Fruit fly (Drosophila melanogaster) whole organism, adult: ENCODE results near the gene Xport-A.

Source experiments
- CG11617 ChIP-seq: fragments of 200-800 bp; sonication (Bioruptor generic); optimal IDR thresholded peaks from 2 replicates; lab custom pipeline; 2017; ENCODE audit warnings: mild to moderate bottlenecking, missing biosample characterization, missing genetic modification reagents, missing genetic modification characterization
- CG12768 ChIP-seq: fragments of 200-800 bp; sonication (Bioruptor generic); optimal IDR thresholded peaks from 2 replicates; lab custom pipeline; 2017; ENCODE audit warnings: missing biosample characterization, missing genetic modification characterization, mild to moderate bottlenecking, moderate library complexity, missing genetic modification reagents
- CG14711 ChIP-seq: fragments of 200-800 bp; sonication (Bioruptor generic); optimal IDR thresholded peaks from 2 replicates; lab custom pipeline; 2018; ENCODE audit warnings: missing biosample characterization, mild to moderate bottlenecking, missing genetic modification characterization, moderate library complexity
- CG1620 ChIP-seq: fragments of 200-800 bp; sonication (Bioruptor generic); optimal IDR thresholded peaks from 2 replicates; lab custom pipeline; 2016; ENCODE audit warnings: missing biosample characterization, missing genetic modification characterization
- CG33017 ChIP-seq: fragments of 200-800 bp; sonication (Bioruptor generic); optimal IDR thresholded peaks from 2 replicates; lab custom pipeline; 2018; ENCODE audit warnings: missing biosample characterization, mild to moderate bottlenecking, missing genetic modification characterization, moderate library complexity
- CG5204 ChIP-seq: fragments of 200-800 bp; sonication (Bioruptor generic); optimal IDR thresholded peaks from 2 replicates; lab custom pipeline; 2016; ENCODE audit warnings: missing biosample characterization, missing genetic modification characterization
- CG7045 ChIP-seq: fragments of 200-800 bp; sonication (Bioruptor generic); optimal IDR thresholded peaks from 2 replicates; lab custom pipeline; 2017; ENCODE audit warnings: missing biosample characterization, mild to moderate bottlenecking, missing genetic modification characterization
- CG7101 ChIP-seq: fragments of 200-800 bp; sonication (Bioruptor generic); optimal IDR thresholded peaks from 2 replicates; lab custom pipeline; 2018; ENCODE audit warnings: missing biosample characterization, mild to moderate bottlenecking, missing genetic modification characterization, moderate library complexity
- Clk ChIP-seq: fragments of 200-800 bp; sonication (Bioruptor generic); optimal IDR thresholded peaks from 2 replicates; lab custom pipeline; 2017; ENCODE audit warnings: missing biosample characterization, missing genetic modification characterization
- Crg-1 ChIP-seq: fragments of 200-800 bp; sonication (Bioruptor generic); optimal IDR thresholded peaks from 2 replicates; lab custom pipeline; 2016; ENCODE audit warnings: missing biosample characterization, missing genetic modification characterization
- Hr96 ChIP-seq: fragments of 200-800 bp; sonication (Bioruptor generic); optimal IDR thresholded peaks from 2 replicates; lab custom pipeline; 2016; ENCODE audit warnings: missing biosample characterization, missing genetic modification characterization
- Mnt ChIP-seq: fragments of 200-800 bp; sonication (Bioruptor generic); optimal IDR thresholded peaks from 2 replicates; lab custom pipeline; 2016; ENCODE audit warnings: missing biosample characterization, mild to moderate bottlenecking, missing genetic modification characterization
- bab1 ChIP-seq: fragments of 200-800 bp; sonication (Bioruptor generic); optimal IDR thresholded peaks from 3 replicates; lab custom pipeline; 2019; ENCODE audit warnings: missing biosample characterization, mild to moderate bottlenecking, missing genetic modification characterization, moderate library complexity
- cic ChIP-seq: fragments of 200-800 bp; sonication (Bioruptor generic); optimal IDR thresholded peaks from 2 replicates; lab custom pipeline; 2017; ENCODE audit warnings: missing biosample characterization, mild to moderate bottlenecking, missing genetic modification characterization, moderate library complexity
- cnc ChIP-seq, 2 experiments: fragments of >200 bp; optimal IDR thresholded peaks; 2 replicates each; lab custom pipeline; 2017
- kay ChIP-seq: fragments of 200-800 bp; sonication (Bioruptor generic); peaks from one replicate; lab custom pipeline; 2016; ENCODE audit warnings: missing biosample characterization, missing genetic modification characterization, borderline replicate concordance
- ovo ChIP-seq: fragments of 200-800 bp; sonication (Bioruptor generic); optimal IDR thresholded peaks from 2 replicates; lab custom pipeline; 2016; ENCODE audit warnings: missing biosample characterization, missing genetic modification characterization
- pad ChIP-seq: fragments of 200-800 bp; sonication (Bioruptor generic); optimal IDR thresholded peaks from 3 replicates; lab custom pipeline; 2017; ENCODE audit warnings: missing biosample characterization, missing genetic modification characterization, mild to moderate bottlenecking, moderate library complexity, missing genetic modification reagents
- tj ChIP-seq: fragments of 200-800 bp; sonication (Bioruptor generic); optimal IDR thresholded peaks from 3 replicates; lab custom pipeline; 2017; ENCODE audit warnings: missing biosample characterization, mild to moderate bottlenecking, missing genetic modification characterization, moderate library complexity
- toe ChIP-seq: fragments of 200-800 bp; sonication (Bioruptor generic); optimal IDR thresholded peaks from 2 replicates; lab custom pipeline; 2016; ENCODE audit warnings: missing biosample characterization, missing genetic modification characterization

Xport-A gene

DNA sequence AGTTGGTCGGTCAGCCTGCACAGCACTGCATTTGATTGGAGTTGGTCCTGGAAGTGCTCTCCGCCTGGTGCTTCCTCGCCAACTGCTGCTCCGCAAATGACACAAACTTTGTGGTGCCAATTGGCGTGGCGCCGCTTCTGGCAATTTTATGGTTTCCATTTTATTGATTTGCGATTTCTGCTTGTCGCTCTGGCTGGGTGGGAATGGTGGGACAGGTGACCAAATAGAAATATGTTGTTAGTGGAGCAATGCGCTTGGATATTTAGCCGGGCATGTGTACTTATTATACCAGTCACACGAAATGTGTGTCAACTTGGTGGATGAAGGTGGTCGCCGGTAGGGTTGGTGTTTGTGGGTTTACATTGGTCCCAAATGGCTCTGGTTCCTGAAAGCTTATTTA is at the start of gene Xport-A, which contains the start of gene Xport-B:
Xport-A (minus strand) TSS at position 101 of the 400 bp plus-strand sequence.
Xport-B (minus strand) TSS at position 101 of the 400 bp plus-strand sequence.
- TF ChIP-seq pad (GFP tag; lab: Kevin White, UChicago) (no peak), bab1 (GFP tag; lab: Kevin White, UChicago) (no peak), CG7101 (tag; lab: Kevin White, UChicago) (no peak), CG7045 (GFP tag; lab: Kevin White, UChicago) (no peak), toe (GFP tag; lab: Kevin White, UChicago) (no peak), CG33017 (tag; lab: Kevin White, UChicago) (no peak), Clk (GFP tag; lab: Kevin White, UChicago) (no peak), ovo (GFP tag; lab: Kevin White, UChicago) (no peak), CG11617 (no peak), cic (GFP tag; lab: Kevin White, UChicago) (no peak), CG1620 (GFP tag; lab: Kevin White, UChicago) (no peak), CG14711 (tag; lab: Kevin White, UChicago) (no peak), kay (GFP tag; lab: Kevin White, UChicago) (no peak), CG12768 (GFP tag; lab: Kevin White, UChicago) (no peak), tj (no peak), Hr96 (GFP tag; lab: Kevin White, UChicago) (no peak), Crg-1 (GFP tag; lab: Kevin White, UChicago) (no peak), CG5204 (GFP tag; lab: Kevin White, UChicago) (no peak), Mnt (no peak)

DNA sequence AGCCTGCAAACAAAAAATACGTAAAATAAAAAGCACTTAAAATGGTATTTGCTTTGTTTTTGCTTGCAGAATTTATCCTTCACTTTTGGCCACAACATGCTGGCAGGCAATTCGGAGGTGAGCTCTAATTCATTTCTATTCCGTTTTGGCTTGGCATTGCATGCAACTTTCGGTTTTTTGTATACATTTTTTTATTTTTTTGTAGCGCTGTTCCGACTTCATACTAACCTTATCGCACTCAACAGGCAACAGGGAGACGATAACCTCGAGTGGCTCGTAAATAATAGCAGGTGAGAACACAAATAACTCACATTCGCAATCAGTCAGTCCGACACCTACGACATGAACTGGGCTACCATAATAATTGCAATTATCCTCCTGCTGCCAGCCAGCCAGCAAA is 32.9 kb upstream of the Xport-A start, which contains the start of gene CG4783:
CG4783 (plus strand) TSS at position 301 of the 400 bp plus-strand sequence.
- TF ChIP-seq Mnt (no peak), CG12768 (GFP tag; lab: Kevin White, UChicago) (no peak), cic (GFP tag; lab: Kevin White, UChicago) (peak; percentile 24), ovo (GFP tag; lab: Kevin White, UChicago) (no peak), CG1620 (GFP tag; lab: Kevin White, UChicago) (no peak), kay (GFP tag; lab: Kevin White, UChicago) (no peak), CG5204 (GFP tag; lab: Kevin White, UChicago) (no peak)

DNA sequence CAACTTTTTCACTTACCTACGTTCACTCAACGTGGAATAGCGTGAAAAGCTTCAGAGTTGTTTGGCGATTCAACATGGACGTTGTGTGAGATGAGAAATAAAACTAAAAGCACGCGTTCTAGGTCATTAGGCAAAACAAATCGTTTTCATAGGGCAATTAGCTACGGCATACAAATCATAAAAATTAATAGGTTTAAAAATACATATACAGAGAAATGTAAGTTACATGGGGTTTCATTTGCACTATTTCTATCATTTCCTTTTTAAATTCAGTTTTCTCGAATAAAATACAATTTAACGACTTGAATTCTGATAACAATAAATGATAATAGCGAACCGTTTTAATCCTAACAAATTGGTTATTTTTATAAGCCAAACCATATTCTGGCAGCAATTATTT is 27.1 kb upstream of the Xport-A start, which contains the start of gene CG46042:
CG46042 (minus strand) TSS at position 101 of the 400 bp plus-strand sequence.
- no peak for TF ChIP-seq CG11617
- no peak for TF ChIP-seq Mnt
- no peak for TF ChIP-seq Hr96 (GFP tag; lab: Kevin White, UChicago)
- no peak for TF ChIP-seq Clk (GFP tag; lab: Kevin White, UChicago)
- TF ChIP-seq CG7045 (GFP tag; lab: Kevin White, UChicago): no peak
- no peak for TF ChIP-seq CG1620 (GFP tag; lab: Kevin White, UChicago)
- no peak for TF ChIP-seq CG12768 (GFP tag; lab: Kevin White, UChicago)

DNA sequence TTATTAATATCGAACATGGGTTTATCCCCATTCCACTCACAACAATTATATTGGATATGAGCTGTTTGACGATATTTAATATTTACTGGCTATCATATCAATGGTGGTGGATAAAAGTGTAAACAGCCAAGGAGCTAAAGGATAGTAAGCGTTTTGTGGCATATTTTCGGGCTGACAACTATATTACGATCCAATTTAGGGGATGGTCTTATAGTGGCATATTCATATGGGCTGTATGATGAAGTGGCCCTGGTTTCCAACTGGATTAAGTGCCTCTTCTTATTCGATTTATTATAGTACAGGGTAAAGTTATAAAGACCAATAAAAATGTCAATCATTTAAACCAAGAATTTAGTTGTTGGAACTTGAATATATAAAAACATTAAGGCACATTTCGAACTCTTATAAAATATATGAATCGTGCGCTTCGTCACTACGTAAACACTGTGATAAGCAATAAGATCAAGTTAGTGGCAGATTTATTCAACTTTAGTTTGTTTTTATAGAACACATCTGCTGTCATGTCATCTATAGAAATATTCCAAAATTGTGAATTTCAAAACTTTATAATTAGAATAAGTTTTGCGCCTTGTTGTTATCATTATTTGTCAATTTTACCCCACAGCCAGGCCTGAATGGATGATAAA is 23.9 kb upstream of the Xport-A start:
- TF ChIP-seq cic (GFP tag; lab: Kevin White, UChicago) (no peak), CG5204 (GFP tag; lab: Kevin White, UChicago) (no peak), Clk (GFP tag; lab: Kevin White, UChicago) (no peak), Hr96 (GFP tag; lab: Kevin White, UChicago) (no peak), tj (no peak), cnc (optimal IDR thresholded peaks at IDR 0.05; lab: Kevin White, UChicago) (no peak), bab1 (GFP tag; lab: Kevin White, UChicago) (no peak), kay (GFP tag; lab: Kevin White, UChicago) (no peak), CG11617 (no peak), Crg-1 (GFP tag; lab: Kevin White, UChicago) (no peak), CG1620 (GFP tag; lab: Kevin White, UChicago) (no peak)

DNA sequence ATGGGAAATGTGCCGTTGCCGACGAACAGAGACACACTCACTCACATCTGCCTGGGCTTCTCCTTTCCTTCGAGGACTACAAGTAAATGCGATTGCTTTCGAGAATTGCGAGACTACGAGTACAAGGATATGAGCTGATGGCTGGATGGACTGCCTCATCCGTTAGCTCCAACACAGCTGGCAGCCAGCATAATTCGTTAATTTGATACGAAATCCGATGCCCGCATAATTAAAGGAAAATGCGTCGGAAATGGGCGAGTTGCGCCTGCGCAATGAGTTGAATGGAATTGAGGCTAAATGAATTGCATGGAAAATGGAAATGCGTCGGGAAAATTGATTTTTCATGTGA is 20.5 kb upstream of the Xport-A start:
- TF ChIP-seq Mnt (no peak), CG7101 (tag; lab: Kevin White, UChicago) (no peak), Hr96 (GFP tag; lab: Kevin White, UChicago) (no peak), Clk (GFP tag; lab: Kevin White, UChicago) (no peak), pad (GFP tag; lab: Kevin White, UChicago) (no peak)

DNA sequence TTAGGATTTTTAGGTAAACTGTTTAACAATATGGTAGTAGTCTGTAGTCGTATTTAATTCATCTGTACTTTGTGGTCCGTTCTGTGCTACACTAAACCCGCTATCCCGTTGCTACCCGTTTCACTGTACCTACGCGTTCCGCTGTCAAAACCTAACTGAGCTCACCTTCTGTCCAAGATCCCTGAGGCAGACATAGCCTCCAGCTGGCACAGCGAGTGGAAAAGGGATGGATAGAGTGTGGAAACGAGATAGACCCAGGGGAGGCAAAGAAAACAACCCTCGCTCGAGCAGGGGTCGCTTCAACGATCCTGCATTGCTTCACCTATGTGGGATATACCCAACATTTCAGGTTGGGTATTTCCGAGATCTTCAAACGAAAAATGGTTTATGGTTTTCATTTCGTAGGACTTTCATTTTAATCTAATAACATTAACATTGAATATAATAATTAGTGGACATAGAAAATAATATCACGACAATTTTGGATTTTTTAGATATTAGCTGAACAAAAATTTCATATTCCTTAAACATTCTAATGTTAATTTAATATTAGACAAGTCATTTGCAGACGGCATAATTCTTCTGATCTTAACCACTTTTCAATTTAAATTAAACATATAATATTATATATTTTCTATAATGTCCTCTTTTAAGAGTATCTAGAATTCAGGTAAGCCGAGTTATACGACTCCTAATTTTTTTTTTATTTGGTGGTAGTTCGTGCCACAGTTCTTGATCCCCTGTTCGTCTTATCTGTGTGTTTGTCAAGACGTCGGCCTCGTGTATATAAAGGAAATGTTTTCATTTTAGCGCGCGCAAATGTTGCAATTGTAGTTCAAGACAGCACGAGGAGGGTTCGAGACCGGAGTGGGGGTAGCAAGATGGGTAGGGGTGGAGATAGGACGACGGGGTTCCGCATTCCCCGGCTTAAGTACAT is 19.9 kb upstream of the Xport-A start, which contains the start of gene mira:
mira (minus strand) TSS at position 281 of the 937 bp plus-strand sequence.
- peak; percentile 3 for TF ChIP-seq kay (GFP tag; lab: Kevin White, UChicago)
- TF ChIP-seq CG7101 (tag; lab: Kevin White, UChicago): no peak
